Fruit fly (Drosophila melanogaster) whole organism, wandering third instar larva: Measurements from ENCODE around the gene mtd.

Source experiments
- CG32264 ChIP-seq: fragments of 200-800 bp; sonication (Bioruptor generic); optimal IDR thresholded peaks from 2 replicates; lab custom pipeline; 2016; ENCODE audit warnings: missing biosample characterization, missing genetic modification characterization
- CG9705 ChIP-seq: fragments of 200-800 bp; sonication (Bioruptor generic); optimal IDR thresholded peaks from 2 replicates; lab custom pipeline; 2018; ENCODE audit warnings: missing biosample characterization, mild to moderate bottlenecking, missing genetic modification characterization
- CrebA ChIP-seq: fragments of 200-800 bp; sonication (Bioruptor generic); optimal IDR thresholded peaks from 2 replicates; lab custom pipeline; 2016; ENCODE audit warnings: missing biosample characterization, mild to moderate bottlenecking, missing genetic modification characterization, borderline replicate concordance
- Dfd ChIP-seq: fragments of >200 bp; optimal IDR thresholded peaks from 2 replicates; lab custom pipeline; 2017; ENCODE audit warnings: missing biosample characterization, missing genetic modification characterization
- Dif ChIP-seq: fragments of 200-275, 200-300 bp; sonication (Bioruptor generic); optimal IDR thresholded peaks from 2 replicates; lab custom pipeline; 2018; ENCODE audit warnings: missing biosample characterization, missing genetic modification characterization; ENCODE audit not compliant: partially characterized antibody
- GATAd ChIP-seq: sonication (Bioruptor generic); optimal IDR thresholded peaks from 2 replicates; lab custom pipeline; 2016; ENCODE audit warnings: missing biosample characterization, missing genetic modification characterization
- HLH106 ChIP-seq: fragments of 200-800 bp; optimal IDR thresholded peaks from 3 replicates; lab custom pipeline; 2019; ENCODE audit warnings: missing biosample characterization, mild to moderate bottlenecking, missing genetic modification characterization, moderate library complexity
- Hnf4 ChIP-seq: fragments of 200-800 bp; sonication (Bioruptor generic); optimal IDR thresholded peaks from 2 replicates; lab custom pipeline; 2016; ENCODE audit warnings: missing biosample characterization, mild to moderate bottlenecking, missing genetic modification characterization
- Hr78 ChIP-seq: fragments of >200 bp; optimal IDR thresholded peaks from 2 replicates; lab custom pipeline; 2017; ENCODE audit warnings: missing biosample characterization, missing genetic modification characterization
- N ChIP-seq: fragments of >200 bp; optimal IDR thresholded peaks from 2 replicates; lab custom pipeline; 2018; ENCODE audit warnings: missing biosample characterization, missing external identifiers, missing genetic modification characterization
- Rel ChIP-seq, 2 experiments: fragments of 200-800 bp; sonication (Bioruptor generic) in 1 of 2; optimal IDR thresholded peaks; 2 replicates in 1 of 2; 3 replicates in 1 of 2; lab custom pipeline; 2016 to 2019; ENCODE audit warnings: mild to moderate bottlenecking in 2 of 2, missing biosample characterization in 2 of 2, missing genetic modification characterization in 2 of 2, moderate library complexity in 1 of 2
- Sp1 ChIP-seq: fragments of 200-800 bp; sonication (Bioruptor generic); optimal IDR thresholded peaks from 3 replicates; lab custom pipeline; 2019; ENCODE audit warnings: missing biosample characterization, mild to moderate bottlenecking, missing genetic modification characterization, moderate library complexity
- Vsx2 ChIP-seq: fragments of 200-300, 225-300 bp; sonication (Bioruptor generic); optimal IDR thresholded peaks from 2 replicates; lab custom pipeline; 2018; ENCODE audit warnings: missing biosample characterization, missing genetic modification characterization; ENCODE audit not compliant: partially characterized antibody
- br ChIP-seq: fragments of 200-800 bp; sonication (Bioruptor generic); optimal IDR thresholded peaks from 2 replicates; lab custom pipeline; 2016; ENCODE audit warnings: missing biosample characterization, missing genetic modification characterization
- brk ChIP-seq: fragments of 200-800 bp; sonication (Bioruptor generic); optimal IDR thresholded peaks from 2 replicates; lab custom pipeline; 2016; ENCODE audit warnings: missing biosample characterization, mild to moderate bottlenecking, missing genetic modification characterization
- dmrt93B ChIP-seq: fragments of 200-800 bp; sonication (Bioruptor generic); optimal IDR thresholded peaks from 2 replicates; lab custom pipeline; 2018; ENCODE audit warnings: missing biosample characterization, mild to moderate bottlenecking, missing genetic modification characterization
- dsf ChIP-seq: sonication (Bioruptor generic); optimal IDR thresholded peaks from 2 replicates; lab custom pipeline; 2016; ENCODE audit warnings: missing biosample characterization, missing genetic modification characterization, borderline replicate concordance
- ey ChIP-seq: fragments of 200-800 bp; sonication (Bioruptor generic); optimal IDR thresholded peaks from 2 replicates; lab custom pipeline; 2016; ENCODE audit warnings: missing biosample characterization, missing genetic modification characterization
- foxo ChIP-seq, 2 experiments: fragments of 200-800 bp; sonication (Bioruptor generic); optimal IDR thresholded peaks; 2 replicates in 1 of 2; 3 replicates in 1 of 2; lab custom pipeline; 2016 to 2017; ENCODE audit warnings: missing biosample characterization in 2 of 2, missing genetic modification characterization in 2 of 2
- fru ChIP-seq: fragments of 200-800 bp; sonication (Bioruptor generic); optimal IDR thresholded peaks from 3 replicates; lab custom pipeline; 2016; ENCODE audit warnings: missing biosample characterization, mild to moderate bottlenecking, missing genetic modification characterization
- h ChIP-seq: fragments of 200-800 bp; sonication (Bioruptor generic); optimal IDR thresholded peaks from 3 replicates; lab custom pipeline; 2016; ENCODE audit warnings: missing biosample characterization, mild to moderate bottlenecking, missing genetic modification characterization
- rgr ChIP-seq: fragments of 200-800 bp; sonication (Bioruptor generic); optimal IDR thresholded peaks from 3 replicates; lab custom pipeline; 2016; ENCODE audit warnings: missing biosample characterization, mild to moderate bottlenecking, missing genetic modification characterization
- tai ChIP-seq: sonication (Bioruptor generic); optimal IDR thresholded peaks from 2 replicates; lab custom pipeline; 2016; ENCODE audit warnings: missing biosample characterization, missing genetic modification characterization

mtd gene

DNA sequence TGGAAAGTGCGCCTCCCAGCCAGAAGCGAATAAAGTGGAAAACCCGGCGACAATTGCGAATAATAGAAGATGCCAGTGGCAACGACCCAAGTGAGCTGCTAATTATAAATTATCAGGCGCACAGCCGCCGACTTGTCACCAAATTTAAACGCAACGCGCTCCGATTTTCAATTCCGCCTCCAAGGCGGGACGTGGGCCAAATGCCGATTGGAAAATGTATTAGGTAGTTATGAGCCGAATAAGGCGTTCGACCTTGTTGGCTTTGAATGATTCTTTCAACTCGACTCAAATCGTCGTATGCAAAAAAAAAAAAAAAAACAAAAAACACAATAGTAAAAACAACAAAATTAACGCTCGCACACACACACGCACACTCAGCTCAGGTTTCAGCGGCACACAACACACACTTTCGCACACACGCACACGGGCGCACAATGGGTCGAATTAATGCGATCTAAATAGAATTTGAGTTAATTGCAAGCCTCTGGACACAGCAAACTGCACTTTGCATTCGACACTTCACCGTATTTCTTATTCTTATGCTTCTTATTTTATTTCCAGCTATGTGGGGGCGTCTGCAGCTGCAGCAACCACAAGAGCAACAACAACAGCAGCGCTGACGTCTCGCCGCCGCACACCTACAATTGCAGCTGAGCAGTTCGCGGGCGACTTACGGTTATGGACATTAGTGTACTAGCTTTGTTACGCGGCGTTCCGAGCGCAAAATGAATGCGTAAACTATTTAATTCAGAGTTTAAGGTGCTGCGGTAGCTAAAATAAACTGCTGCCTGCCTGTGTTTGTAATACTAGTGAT lies 118.7 kb downstream of the mtd start:
- no peak for TF ChIP-seq dsf (GFP tag; lab: Kevin White, UChicago)
- no peak for TF ChIP-seq Vsx2
- TF ChIP-seq Rel (GFP tag; optimal IDR thresholded peaks at IDR 0.05; lab: Kevin White, UChicago) = no peak
- peak; percentile 4 for TF ChIP-seq Rel (tag; optimal IDR thresholded peaks at IDR 0.05; lab: Kevin White, UChicago)

DNA sequence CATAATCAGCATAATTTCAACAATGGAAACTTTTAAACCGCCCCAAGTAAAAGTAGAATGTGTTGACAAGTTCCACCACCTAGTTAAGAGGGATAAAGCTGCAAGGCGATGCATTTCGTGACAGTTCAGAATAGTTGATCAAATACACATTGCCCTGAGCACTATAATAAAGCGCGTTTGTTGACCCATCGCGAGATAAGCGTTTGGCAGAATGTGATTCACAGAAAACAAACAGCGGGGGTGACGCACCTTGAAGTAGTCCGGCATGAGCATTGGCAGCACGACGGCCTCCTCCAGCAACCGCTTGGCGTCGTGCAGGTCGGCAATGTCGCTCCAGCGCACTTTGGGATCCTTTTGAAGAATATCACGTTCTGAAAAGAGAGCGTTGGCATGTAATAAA lies 120.8 kb downstream of the mtd start:
- TF ChIP-seq Rel (GFP tag; optimal IDR thresholded peaks at IDR 0.05; lab: Kevin White, UChicago) (no peak), Rel (tag; optimal IDR thresholded peaks at IDR 0.05; lab: Kevin White, UChicago) (peak; percentile 91), CG32264 (no peak), h (no peak)

DNA sequence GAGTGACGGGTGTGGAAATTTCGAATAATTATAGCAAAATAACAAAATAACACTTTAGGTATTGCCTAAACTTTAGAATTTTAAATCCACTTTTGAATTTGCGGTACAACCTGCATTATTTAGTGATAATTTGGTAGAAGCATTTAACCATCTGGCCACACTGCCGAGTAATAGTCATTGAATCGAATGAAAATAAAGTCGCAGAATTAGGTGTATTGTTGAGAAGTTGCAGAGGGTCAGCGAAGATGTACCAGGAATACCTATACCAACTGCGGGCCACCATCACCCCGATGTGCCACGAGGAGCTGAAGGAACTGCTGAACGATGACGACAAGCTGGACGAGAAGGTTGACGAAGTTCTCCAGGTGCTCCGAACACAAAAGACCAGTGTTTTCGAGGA lies 124.2 kb downstream of the mtd start, which contains the start of gene Vps37B:
Vps37B (plus strand) TSS at position 134 of the 400 bp plus-strand sequence.
- TF ChIP-seq Dif (GFP tag; lab: Kevin White, UChicago) (peak; percentile 14), CrebA (GFP tag; lab: Kevin White, UChicago) (no peak)

DNA sequence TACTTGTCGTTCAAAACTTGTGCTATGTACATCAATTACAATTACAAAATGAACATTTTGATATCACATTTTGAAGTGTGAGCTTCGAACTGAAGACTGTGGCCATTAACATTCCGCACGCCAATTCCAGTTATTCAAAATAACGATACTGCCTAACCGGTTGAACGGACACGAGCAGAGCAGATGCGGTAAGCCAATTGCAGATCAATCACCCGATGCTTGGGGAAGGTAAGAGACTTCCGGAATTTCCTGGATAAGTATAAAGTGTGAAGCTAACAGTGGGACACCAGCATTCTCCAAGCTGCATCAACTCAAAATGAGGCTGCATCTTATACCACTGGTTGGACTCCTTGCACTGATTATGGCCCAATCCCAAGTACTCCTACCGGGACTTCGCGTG lies 126.4 kb downstream of the mtd start, which contains the start of gene CG14664:
CG14664 (plus strand) TSS at position 301 of the 400 bp plus-strand sequence.
- TF ChIP-seq CrebA (GFP tag; lab: Kevin White, UChicago) = no peak

dm6 chr3R:5223135-5223534 lies 127.1 kb downstream of the mtd start, which contains the start of gene CG2604:
TSS of gene CG2604 (minus strand) at chr3R:5223365.
- TF ChIP-seq HLH106 (tag; lab: Kevin White, UChicago) (peak; percentile 10), CG32264 (no peak), Sp1 (GFP tag; lab: Kevin White, UChicago) (no peak), brk (GFP tag; lab: Kevin White, UChicago) (no peak), Hr78 (GFP tag; lab: Kevin White, UChicago) (peak; percentile 59), Dfd (no peak), ey (GFP tag; lab: Kevin White, UChicago) (no peak), rgr (GFP tag; lab: Kevin White, UChicago) (peak; percentile 26), foxo (GFP tag; optimal IDR thresholded peaks at IDR 0.05; lab: Kevin White, UChicago) (peak in 1 of 2 experiments; percentile 13), br (GFP tag; lab: Kevin White, UChicago) (no peak), CG9705 (GFP tag; lab: Kevin White, UChicago) (peak; percentile 27), GATAd (GFP tag; lab: Kevin White, UChicago) (no peak), N (GFP tag; lab: Kevin White, UChicago) (peak; percentile 97), Rel (GFP tag; optimal IDR thresholded peaks at IDR 0.05; lab: Kevin White, UChicago) (no peak), Rel (tag; optimal IDR thresholded peaks at IDR 0.05; lab: Kevin White, UChicago) (peak; percentile 54), h (no peak), tai (no peak), Dif (GFP tag; lab: Kevin White, UChicago) (no peak), CrebA (GFP tag; lab: Kevin White, UChicago) (no peak), dmrt93B (GFP tag; lab: Kevin White, UChicago) (no peak), Hnf4 (GFP tag; lab: Kevin White, UChicago) (peak; percentile 92), fru (peak; percentile 40)
- TF ChIP-seq, all 38 proteins: peak for 9
